Worm (Caenorhabditis elegans) whole organism, L4/young adult: ENCODE measurements around the gene sucl-2.

Experiments used
- dao-5 ChIP-seq: sonication (generic microtip); optimal IDR thresholded peaks from 2 replicates; lab custom pipeline; 2016; ENCODE audit warnings: missing genotype, missing genetic modification characterization, moderate library complexity, missing compliant biosample characterization
- him-1 ChIP-seq: sonication (generic microtip); optimal IDR thresholded peaks from 2 replicates; lab custom pipeline; 2016; ENCODE audit warnings: missing genotype, missing genetic modification reagents, missing genetic modification characterization, missing compliant biosample characterization

- TF ChIP-seq him-1: no peak
- TF ChIP-seq dao-5 (tag; lab: Kevin White, UChicago): no peak
Observed at ce11 chrIII:907311-907710, 6.1 kb upstream of the sucl-2 start, which contains the start of gene F23H11.4.
